Worm (Caenorhabditis elegans) whole organism, midembryonic: ENCODE data around the gene krr-1.

Source experiments
- flt-1 ChIP-seq: fragments of 200-800 bp; sonication (Bioruptor generic); IDR thresholded peaks from 2 replicates; pipeline ENCODE4 v1.3.6; 2022; ENCODE audit warnings: missing genetic modification characterization, missing compliant biosample characterization
- med-1 ChIP-seq: sonication (generic microtip); optimal IDR thresholded peaks from 2 replicates; lab custom pipeline; 2017; ENCODE audit warnings: missing genetic modification characterization, mild to moderate bottlenecking, missing compliant biosample characterization, antibody characterized with exemption, missing genetic modification reagents; ENCODE audit not compliant: insufficient read depth
- ref-1 ChIP-seq: fragments of 200-800 bp; sonication (Bioruptor generic); conservative IDR thresholded peaks from 2 replicates; pipeline ENCODE4 v1.3.6; 2022; ENCODE audit warnings: missing genetic modification reagents, missing genetic modification characterization, missing compliant biosample characterization
- tab-1 ChIP-seq: fragments of 200-800 bp; sonication (Bioruptor generic); IDR thresholded peaks from 2 replicates; pipeline ENCODE4 v1.3.6; 2022; ENCODE audit warnings: missing genetic modification characterization, missing compliant biosample characterization
- ztf-29 ChIP-seq: fragments of 200-800 bp; sonication (Bioruptor generic); IDR thresholded peaks from 2 replicates; pipeline ENCODE4 v1.3.6; 2022; ENCODE audit warnings: missing genetic modification reagents, missing genetic modification characterization, missing compliant biosample characterization

DNA sequence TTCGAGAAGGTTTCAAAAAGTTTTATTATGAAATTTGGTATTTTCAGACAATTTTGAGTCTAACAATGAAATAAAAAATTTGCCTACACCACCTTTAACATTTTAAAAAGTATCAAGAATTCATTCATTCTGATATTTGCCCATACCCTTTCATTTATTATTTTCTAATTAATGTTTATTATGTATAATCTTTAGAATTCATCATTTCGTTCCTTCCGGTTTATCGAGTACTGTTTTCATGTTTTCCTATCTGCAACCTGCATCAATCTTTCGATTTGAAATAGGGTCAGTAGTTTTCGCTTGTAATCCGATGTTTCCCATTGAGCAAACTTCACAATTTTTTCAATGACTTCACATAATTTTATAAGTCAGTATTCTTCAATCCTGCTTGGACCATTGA, 38.4 kb downstream of the krr-1 start, which contains the start of gene C13A2.6:
- TF ChIP-seq flt-1 (GFP tag; lab: Robert Waterston, UW) (no peak), med-1 (GFP tag; lab: Kevin White, UChicago) (no peak), ztf-29 (no peak), tab-1 (GFP tag; lab: Robert Waterston, UW) (no peak), ref-1 (GFP tag; lab: Robert Waterston, UW) (no peak)
